Fruit fly (Drosophila melanogaster) Kc167 (cell line): ENCODE data around the gene dati.

Experiments
- Myc ChIP-seq: fragments of >200 bp; optimal IDR thresholded peaks from 2 replicates; lab custom pipeline; 2017; ENCODE audit warnings: missing external identifiers
- Sin3A ChIP-seq: fragments of >200 bp; optimal IDR thresholded peaks from 2 replicates; lab custom pipeline; 2018; ENCODE audit warnings: missing external identifiers
- h ChIP-seq: fragments of >200 bp; optimal IDR thresholded peaks from 3 replicates; lab custom pipeline; 2018; ENCODE audit warnings: missing external identifiers
- insv ChIP-seq: fragments of >200 bp; optimal IDR thresholded peaks from 3 replicates; lab custom pipeline; 2018; ENCODE audit warnings: missing external identifiers
- psq ChIP-seq: fragments of >200 bp; optimal IDR thresholded peaks from 2 replicates; lab custom pipeline; 2017; ENCODE audit warnings: missing external identifiers
- ttk ChIP-seq: sonication (Bioruptor generic); optimal IDR thresholded peaks from 2 replicates; lab custom pipeline; 2017; ENCODE audit warnings: missing external identifiers

dm6 chr4:416288-416687 lies 20.9 kb upstream of the dati start:
- TF ChIP-seq insv (lab: Kevin White, UChicago) (no peak), h (no peak), ttk (no peak), psq (lab: Kevin White, UChicago) (no peak), Myc (lab: Kevin White, UChicago) (no peak), Sin3A (lab: Kevin White, UChicago) (no peak)
